Fruit fly (Drosophila melanogaster): ENCODE measurements around the gene Atg4b.

Gene Atg4b

dm6 chr3R:15350993-15351426 lies 5.7 kb downstream of the Atg4b start, which contains the start of the genes Trs33 and Tmtc4 (continued):
- TF ChIP-seq mld (GFP tag; IDR thresholded peaks at IDR 0.05; ENCODE audit: partially characterized antibody) (no peak), C15 (GFP tag; IDR thresholded peaks at IDR 0.05) (no peak), CG7963 (GFP tag; IDR thresholded peaks at IDR 0.05; ENCODE audit: partially characterized antibody) (no peak), CG2129 (GFP tag; IDR thresholded peaks at IDR 0.05; ENCODE audit: partially characterized antibody) (no peak), CG10274 (GFP tag; optimal IDR thresholded peaks at IDR 0.05) (no peak), gsb-n (tag; optimal IDR thresholded peaks at IDR 0.05) (peak; percentile 58), CG14965 (GFP tag; optimal IDR thresholded peaks at IDR 0.05; ENCODE audit: borderline replicate concordance) (no peak), CG6254 (GFP tag; optimal IDR thresholded peaks at IDR 0.05) (no peak), CG9609 (GFP tag; optimal IDR thresholded peaks at IDR 0.05) (no peak), HHEX (GFP tag; optimal IDR thresholded peaks at IDR 0.05) (no peak), CG2712 (tag; optimal IDR thresholded peaks at IDR 0.05) (peak; percentile 66), dati (GFP tag; IDR thresholded peaks at IDR 0.05) (no peak), odd (GFP tag; optimal IDR thresholded peaks at IDR 0.05) (no peak), p53 (GFP tag; optimal IDR thresholded peaks at IDR 0.05) (no peak), sug (tag; optimal IDR thresholded peaks at IDR 0.05) (peak; percentile 74), zen2 (GFP tag; IDR thresholded peaks at IDR 0.05; ENCODE audit: partially characterized antibody) (no peak), Usf (GFP tag; optimal IDR thresholded peaks at IDR 0.05) (no peak), Bteb2 (GFP tag; optimal IDR thresholded peaks at IDR 0.05) (no peak), CG15601 (tag; optimal IDR thresholded peaks at IDR 0.05) (peak; percentile 31), sd (tag; optimal IDR thresholded peaks at IDR 0.05) (peak; percentile 42), scrt (GFP tag; optimal IDR thresholded peaks at IDR 0.05) (peak; percentile 3), CG2889 (GFP tag; IDR thresholded peaks at IDR 0.05) (no peak), B-H1 (GFP tag; IDR thresholded peaks at IDR 0.05) (no peak), Dip2 (GFP tag; IDR thresholded peaks at IDR 0.05) (no peak), CG3995 (GFP tag; optimal IDR thresholded peaks at IDR 0.05) (no peak), Sox100B (GFP tag; optimal IDR thresholded peaks at IDR 0.05) (no peak), CG7357 (GFP tag; IDR thresholded peaks at IDR 0.05) (no peak), CG1647 (GFP tag; optimal IDR thresholded peaks at IDR 0.05) (no peak), CG32532 (GFP tag; IDR thresholded peaks at IDR 0.05) (peak; percentile 19; the same call in 1 of the 2 replicates), hb (GFP tag; IDR thresholded peaks at IDR 0.05; ENCODE audit: partially characterized antibody) (no peak), CG5245 (GFP tag; optimal IDR thresholded peaks at IDR 0.05) (no peak), CG11560 (tag; IDR thresholded peaks at IDR 0.05) (no peak), gsb (GFP tag; IDR thresholded peaks at IDR 0.05) (no peak), ems (GFP tag; optimal IDR thresholded peaks at IDR 0.05) (no peak), crol (GFP tag; IDR thresholded peaks at IDR 0.05) (peak; percentile 27; the same call in 1 of the 2 replicates), ham (GFP tag; IDR thresholded peaks at IDR 0.05) (no peak), sisA (GFP tag; IDR thresholded peaks at IDR 0.05) (no peak), grau (tag; optimal IDR thresholded peaks at IDR 0.05) (peak; percentile 49), tio (GFP tag; optimal IDR thresholded peaks at IDR 0.05) (no peak), HmgD (GFP tag; optimal IDR thresholded peaks at IDR 0.05) (no peak), Six4 (GFP tag; optimal IDR thresholded peaks at IDR 0.05) (no peak), CG9817 (tag; optimal IDR thresholded peaks at IDR 0.05) (peak; percentile 53), kay (GFP tag; optimal IDR thresholded peaks at IDR 0.05) (no peak), pita (GFP tag; optimal IDR thresholded peaks at IDR 0.05) (no peak), cg (GFP tag; optimal IDR thresholded peaks at IDR 0.05) (no peak), CG4404 (GFP tag; IDR thresholded peaks at IDR 0.05) (no peak), CG15073 (GFP tag; optimal IDR thresholded peaks at IDR 0.05) (no peak), CG14441 (GFP tag; IDR thresholded peaks at IDR 0.05) (no peak), CG3726 (GFP tag; IDR thresholded peaks at IDR 0.05) (no peak), CG17612 (GFP tag; IDR thresholded peaks at IDR 0.05) (no peak), CG7786 (GFP tag; optimal IDR thresholded peaks at IDR 0.05) (no peak), tx (GFP tag; optimal IDR thresholded peaks at IDR 0.05) (no peak)
